Worm (Caenorhabditis elegans): Measurements from ENCODE around the gene F56F10.2.

F56F10.2 gene

DNA sequence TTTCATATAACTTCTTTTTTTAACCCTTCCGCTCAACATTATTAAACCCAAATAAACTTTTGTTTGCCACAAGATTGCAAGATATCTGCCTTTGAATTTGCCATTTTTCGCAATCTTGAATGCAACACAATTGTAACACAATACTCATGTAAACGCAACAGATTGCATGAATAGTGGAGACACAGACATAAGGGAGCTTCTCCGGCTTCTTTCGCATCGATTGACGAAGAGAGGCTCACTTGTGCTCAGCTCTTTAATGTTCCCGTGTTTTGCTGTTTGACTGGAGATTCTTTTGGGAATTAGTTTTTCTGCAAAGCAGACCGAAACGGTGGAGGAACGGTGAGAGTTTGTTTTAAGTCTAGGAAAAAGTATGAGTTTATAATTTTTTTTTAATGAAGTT, at the start of gene F56F10.2:
TSS of gene F56F10.2 (plus strand) at position 215 of the 400 bp plus-strand sequence.
- no peak for TF ChIP-seq ztf-11 (tag; optimal IDR thresholded peaks at IDR 0.05)
- peak; percentile 90 for TF ChIP-seq ces-1 (GFP tag; optimal IDR thresholded peaks at IDR 0.05)

DNA sequence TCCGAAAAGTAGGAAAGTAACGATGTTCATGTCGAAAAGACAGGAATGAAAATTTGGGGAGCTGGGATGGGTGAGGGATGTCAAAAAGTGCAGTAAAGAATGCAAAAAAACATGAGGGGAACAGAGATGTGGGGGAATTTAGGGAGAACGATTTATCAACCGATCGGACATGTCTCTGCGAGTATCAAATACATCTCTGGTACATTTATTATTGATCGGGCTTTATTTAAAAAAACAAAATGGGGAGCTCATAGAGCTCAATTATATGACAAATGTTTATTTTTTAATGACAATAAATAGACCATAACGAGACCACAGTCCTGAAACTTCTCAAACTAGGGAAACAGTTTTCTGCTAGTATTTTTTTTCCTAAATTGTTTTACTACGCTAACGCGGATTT, 48.7 kb upstream of the F56F10.2 start, which contains the start of gene F25E2.2:
TSS of gene F25E2.2 (minus strand) at position 101 of the 400 bp plus-strand sequence.
- no peak for TF ChIP-seq mab-5 (tag; optimal IDR thresholded peaks at IDR 0.05)
- no peak for TF ChIP-seq hlh-1 (tag; optimal IDR thresholded peaks at IDR 0.05)
- no peak for TF ChIP-seq elt-1 (tag; optimal IDR thresholded peaks at IDR 0.05; ENCODE audit: borderline replicate concordance, insufficient read depth)
- TF ChIP-seq sem-2 (GFP tag; optimal IDR thresholded peaks at IDR 0.05), result no peak
- no peak for TF ChIP-seq mls-2 (tag; optimal IDR thresholded peaks at IDR 0.05)
- no peak for TF ChIP-seq ceh-43 (GFP tag; optimal IDR thresholded peaks at IDR 0.05)
- TF ChIP-seq ztf-11 (tag; optimal IDR thresholded peaks at IDR 0.05), result no peak
- TF ChIP-seq nhr-237 (tag; optimal IDR thresholded peaks at IDR 0.05), result no peak
- TF ChIP-seq bed-3 (GFP tag; optimal IDR thresholded peaks at IDR 0.05), result no peak
- no peak for TF ChIP-seq blmp-1 (tag; optimal IDR thresholded peaks at IDR 0.05)

DNA sequence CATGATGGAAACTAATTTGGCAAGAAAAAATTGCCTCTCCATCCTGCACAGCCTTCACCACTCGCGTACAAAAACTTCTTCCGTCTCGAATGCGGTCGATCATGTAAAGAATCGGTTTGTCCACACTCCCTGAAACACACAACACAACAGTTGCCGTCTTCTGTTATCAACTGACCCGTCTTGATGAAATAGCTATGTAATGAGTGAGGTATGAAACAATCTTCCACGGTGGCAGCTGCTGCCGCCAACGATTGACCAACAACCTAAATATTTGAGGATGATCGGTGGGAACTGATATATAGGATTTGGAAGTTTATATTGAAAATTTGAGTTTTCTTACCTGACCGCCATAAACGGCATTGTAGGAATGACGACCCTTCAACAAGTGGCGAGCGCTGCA, 47.2 kb upstream of the F56F10.2 start:
- peak; percentile 93 for TF ChIP-seq hlh-1 (tag; optimal IDR thresholded peaks at IDR 0.05)
- no peak for TF ChIP-seq ceh-43 (GFP tag; optimal IDR thresholded peaks at IDR 0.05)
- peak; percentile 40 for TF ChIP-seq unc-120 (tag; optimal IDR thresholded peaks at IDR 0.05; ENCODE audit: poor library complexity, severe bottlenecking)

DNA sequence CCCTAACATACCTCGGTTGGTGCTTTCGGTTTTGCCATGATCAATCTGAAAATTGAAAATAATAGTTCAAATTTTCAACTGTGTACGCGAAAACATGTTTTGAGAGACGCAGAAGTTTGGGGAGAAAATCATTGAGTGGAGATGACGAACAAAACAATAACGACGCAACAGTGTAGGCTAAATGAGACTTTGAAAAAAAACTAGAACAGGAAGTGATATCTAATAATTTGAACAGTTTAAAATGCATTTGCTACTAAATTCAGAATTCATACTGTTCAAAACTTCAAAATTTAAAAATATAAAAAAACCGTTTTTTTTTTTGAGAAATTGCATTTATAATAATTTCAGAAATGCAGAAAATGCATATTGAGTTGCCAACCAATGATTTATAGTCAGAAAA, 46.4 kb upstream of the F56F10.2 start, which contains the start of gene F25E2.3:
TSS of gene F25E2.3 (minus strand) at position 101 of the 400 bp plus-strand sequence.
- no peak for TF ChIP-seq elt-3 (tag; optimal IDR thresholded peaks at IDR 0.05)
- no peak for TF ChIP-seq nhr-12 (tag; optimal IDR thresholded peaks at IDR 0.05)
- TF ChIP-seq nhr-28 (tag; optimal IDR thresholded peaks at IDR 0.05), result no peak

DNA sequence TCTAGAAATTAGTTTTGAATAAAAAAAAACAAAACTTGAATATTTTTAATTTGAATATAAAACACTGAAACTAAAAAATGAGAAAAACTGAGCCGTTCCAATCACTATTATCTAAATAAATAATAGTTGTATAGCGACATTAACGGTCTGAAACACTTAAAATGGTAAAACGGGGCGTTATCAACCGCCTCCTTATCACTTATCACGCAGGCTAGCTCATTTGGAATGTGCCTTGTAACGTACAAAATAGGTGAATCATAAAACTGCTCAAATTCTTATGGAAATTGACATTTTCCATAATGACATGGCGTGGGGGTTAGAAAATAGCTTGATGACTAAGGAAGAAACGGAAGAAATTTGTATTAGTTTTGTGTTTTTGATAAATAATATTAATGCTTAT, 43.5 kb upstream of the F56F10.2 start, which contains the start of gene ifd-2:
TSS of gene ifd-2 (minus strand) at position 1 of the 400 bp plus-strand sequence.
- TF ChIP-seq ceh-43 (GFP tag; optimal IDR thresholded peaks at IDR 0.05), result no peak
- TF ChIP-seq mls-2 (tag; optimal IDR thresholded peaks at IDR 0.05), result no peak
- no peak for TF ChIP-seq M03D4.4 (tag; optimal IDR thresholded peaks at IDR 0.05)
- no peak for TF ChIP-seq unc-62 (GFP tag; optimal IDR thresholded peaks at IDR 0.05)
- no peak for TF ChIP-seq unc-120 (tag; optimal IDR thresholded peaks at IDR 0.05; ENCODE audit: poor library complexity, severe bottlenecking)
- no peak for TF ChIP-seq mep-1 (tag; optimal IDR thresholded peaks at IDR 0.05)
- no peak for TF ChIP-seq zip-8 (tag; optimal IDR thresholded peaks at IDR 0.05)
- no peak for TF ChIP-seq bed-3 (GFP tag; optimal IDR thresholded peaks at IDR 0.05)
- TF ChIP-seq hlh-1 (tag; optimal IDR thresholded peaks at IDR 0.05), result no peak
- TF ChIP-seq lsy-2 (tag; optimal IDR thresholded peaks at IDR 0.05), result no peak
- TF ChIP-seq cnd-1 (tag; optimal IDR thresholded peaks at IDR 0.05), result no peak

DNA sequence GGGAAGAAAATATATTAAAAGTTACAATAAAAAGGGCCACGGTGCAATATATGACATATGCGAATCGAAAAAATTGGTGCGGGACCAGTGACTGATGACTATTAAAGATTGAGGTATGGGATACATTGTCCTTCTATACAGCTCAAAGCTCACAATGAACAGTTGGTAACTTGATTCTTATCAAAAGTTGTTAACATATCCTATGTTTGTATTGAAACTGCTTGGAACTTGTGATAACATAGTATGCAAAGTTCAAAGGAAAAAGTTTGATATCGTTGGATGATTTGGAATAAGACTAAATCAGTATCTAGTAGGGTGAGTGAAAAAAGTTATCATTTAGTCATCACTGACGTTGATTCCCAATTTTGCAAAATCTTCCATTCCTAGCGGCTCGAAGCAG, 41.4 kb upstream of the F56F10.2 start:
- TF ChIP-seq lsy-2 (tag; optimal IDR thresholded peaks at IDR 0.05), result no peak
- no peak for TF ChIP-seq elt-3 (tag; optimal IDR thresholded peaks at IDR 0.05)
- TF ChIP-seq ceh-43 (GFP tag; optimal IDR thresholded peaks at IDR 0.05), result no peak
- TF ChIP-seq unc-120 (tag; optimal IDR thresholded peaks at IDR 0.05; ENCODE audit: poor library complexity, severe bottlenecking), result no peak
- TF ChIP-seq pha-4 (tag; optimal IDR thresholded peaks at IDR 0.05), result no peak
- no peak for TF ChIP-seq blmp-1 (tag; optimal IDR thresholded peaks at IDR 0.05)
- TF ChIP-seq ham-2 (GFP tag; optimal IDR thresholded peaks at IDR 0.05), result no peak
- no peak for TF ChIP-seq hlh-1 (tag; optimal IDR thresholded peaks at IDR 0.05)
- TF ChIP-seq lin-32 (GFP tag; optimal IDR thresholded peaks at IDR 0.05), result no peak
- no peak for TF ChIP-seq ceh-39 (tag; optimal IDR thresholded peaks at IDR 0.05)
- TF ChIP-seq elt-1 (tag; optimal IDR thresholded peaks at IDR 0.05; ENCODE audit: borderline replicate concordance, insufficient read depth), result no peak
- TF ChIP-seq zip-8 (tag; optimal IDR thresholded peaks at IDR 0.05), result no peak
- no peak for TF ChIP-seq nhr-2 (tag; optimal IDR thresholded peaks at IDR 0.05)
- TF ChIP-seq mls-2 (tag; optimal IDR thresholded peaks at IDR 0.05), result no peak

DNA sequence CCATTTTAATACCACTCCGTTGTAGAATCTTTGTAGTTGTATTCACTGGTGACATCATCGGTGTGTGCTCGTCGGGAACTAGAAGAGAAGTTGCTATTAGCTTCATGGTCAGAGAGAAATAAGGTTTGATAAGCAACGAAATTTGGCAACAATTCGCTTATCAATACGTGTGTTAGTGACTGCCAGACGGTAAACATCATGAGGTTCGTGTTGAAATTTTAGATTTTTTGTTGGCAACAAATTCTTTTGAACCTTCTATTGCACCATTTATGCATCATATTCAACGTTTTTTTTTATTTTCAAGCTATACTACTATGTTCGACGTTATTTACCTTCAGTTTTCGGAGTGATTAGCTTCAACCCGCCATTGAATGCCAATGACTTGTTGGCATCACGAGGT, 35.7 kb upstream of the F56F10.2 start:
- TF ChIP-seq ceh-43 (GFP tag; optimal IDR thresholded peaks at IDR 0.05) (no peak), lin-13 (tag; optimal IDR thresholded peaks at IDR 0.05) (no peak), nhr-76 (tag; optimal IDR thresholded peaks at IDR 0.05) (no peak), unc-62 (GFP tag; optimal IDR thresholded peaks at IDR 0.05) (no peak), mab-5 (tag; optimal IDR thresholded peaks at IDR 0.05) (no peak), elt-1 (tag; optimal IDR thresholded peaks at IDR 0.05; ENCODE audit: borderline replicate concordance, insufficient read depth) (no peak), ceh-83 (GFP tag; optimal IDR thresholded peaks at IDR 0.05) (no peak), lin-32 (GFP tag; optimal IDR thresholded peaks at IDR 0.05) (no peak), unc-120 (tag; optimal IDR thresholded peaks at IDR 0.05; ENCODE audit: poor library complexity, severe bottlenecking) (no peak), ceh-39 (tag; optimal IDR thresholded peaks at IDR 0.05) (no peak)

Data from whole organism, mixed stage, embryonic.